Worm (Caenorhabditis elegans) whole organism, midembryonic: ENCODE results near the gene C03B1.3.

Source experiments
- T22C8.4 ChIP-seq: fragments of 200-800 bp; sonication (Bioruptor generic); IDR thresholded peaks from 2 replicates; pipeline ENCODE4 v1.3.6; 2022; ENCODE audit warnings: missing genetic modification characterization, missing compliant biosample characterization
- cog-1 ChIP-seq: sonication (generic microtip); optimal IDR thresholded peaks from 2 replicates; lab custom pipeline; 2016; ENCODE audit warnings: missing genetic modification characterization, missing compliant biosample characterization
- flt-1 ChIP-seq: fragments of 200-800 bp; sonication (Bioruptor generic); IDR thresholded peaks from 2 replicates; pipeline ENCODE4 v1.3.6; 2022; ENCODE audit warnings: missing genetic modification characterization, missing compliant biosample characterization
- klf-2 ChIP-seq: fragments of 200-800 bp; sonication (Bioruptor generic); conservative IDR thresholded peaks from 2 replicates; pipeline ENCODE4 v1.3.6; 2022; ENCODE audit warnings: missing genetic modification reagents, missing genetic modification characterization, missing compliant biosample characterization
- med-1 ChIP-seq: sonication (generic microtip); optimal IDR thresholded peaks from 2 replicates; lab custom pipeline; 2017; ENCODE audit warnings: missing genetic modification characterization, mild to moderate bottlenecking, missing compliant biosample characterization, antibody characterized with exemption, missing genetic modification reagents; ENCODE audit not compliant: insufficient read depth
- ref-1 ChIP-seq: fragments of 200-800 bp; sonication (Bioruptor generic); conservative IDR thresholded peaks from 2 replicates; pipeline ENCODE4 v1.3.6; 2022; ENCODE audit warnings: missing genetic modification reagents, missing genetic modification characterization, missing compliant biosample characterization
- tab-1 ChIP-seq: fragments of 200-800 bp; sonication (Bioruptor generic); IDR thresholded peaks from 2 replicates; pipeline ENCODE4 v1.3.6; 2022; ENCODE audit warnings: missing genetic modification characterization, missing compliant biosample characterization
- ztf-23 ChIP-seq: fragments of 200-800 bp; sonication (Bioruptor generic); IDR thresholded peaks from 2 replicates; pipeline ENCODE4 v1.3.6; 2022; ENCODE audit warnings: missing genetic modification reagents, missing genetic modification characterization, missing compliant biosample characterization
- ztf-29 ChIP-seq: fragments of 200-800 bp; sonication (Bioruptor generic); IDR thresholded peaks from 2 replicates; pipeline ENCODE4 v1.3.6; 2022; ENCODE audit warnings: missing genetic modification reagents, missing genetic modification characterization, missing compliant biosample characterization

The C03B1.3 gene

ce11 chrX:6365715-6366114 is at the start of gene C03B1.3:
TSS of gene C03B1.3 (plus strand) at chrX:6366015.
- TF ChIP-seq tab-1 (no peak), ref-1 (GFP tag; lab: Robert Waterston, UW) (no peak), flt-1 (GFP tag; lab: Robert Waterston, UW) (no peak), cog-1 (tag; lab: Kevin White, UChicago) (no peak), ztf-29 (GFP tag; lab: Robert Waterston, UW) (no peak), klf-2 (GFP tag; lab: Robert Waterston, UW) (no peak), T22C8.4 (GFP tag; lab: Robert Waterston, UW) (no peak), med-1 (no peak), ztf-23 (GFP tag; lab: Robert Waterston, UW) (no peak)

ce11 chrX:6318803-6319202 is 47.0 kb upstream of the C03B1.3 start:
- TF ChIP-seq tab-1 (no peak), ztf-29 (GFP tag; lab: Robert Waterston, UW) (no peak), ztf-23 (GFP tag; lab: Robert Waterston, UW) (no peak), flt-1 (GFP tag; lab: Robert Waterston, UW) (no peak), klf-2 (GFP tag; lab: Robert Waterston, UW) (no peak), ref-1 (GFP tag; lab: Robert Waterston, UW) (no peak), med-1 (no peak), T22C8.4 (GFP tag; lab: Robert Waterston, UW) (no peak), cog-1 (tag; lab: Kevin White, UChicago) (no peak)

DNA sequence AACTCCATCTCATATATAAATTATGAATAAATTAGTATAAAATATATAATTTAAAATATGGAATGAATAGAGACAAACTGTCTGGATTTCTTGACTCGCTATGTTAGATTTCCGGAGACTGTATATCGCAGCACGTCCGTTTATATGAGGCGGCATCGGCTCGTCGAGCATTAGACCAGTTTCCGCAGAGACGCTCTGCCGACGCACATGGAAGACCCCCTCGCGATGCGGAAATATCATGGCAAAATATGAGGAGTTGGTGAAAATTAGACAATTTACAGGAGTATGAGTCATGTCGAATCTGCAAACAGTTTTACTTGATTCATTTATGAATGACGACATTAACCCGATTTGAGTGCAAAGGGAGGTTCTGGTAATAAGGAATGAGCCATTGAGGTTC is 46.3 kb upstream of the C03B1.3 start, which contains the start of gene chtb-3:
chtb-3 (minus strand) TSS at position 101 of the 400 bp plus-strand sequence.
- TF ChIP-seq T22C8.4 (GFP tag; lab: Robert Waterston, UW), result no peak
- no peak for TF ChIP-seq ztf-29 (GFP tag; lab: Robert Waterston, UW)
- TF ChIP-seq klf-2 (GFP tag; lab: Robert Waterston, UW), result no peak
- TF ChIP-seq tab-1, result no peak
- no peak for TF ChIP-seq ztf-23 (GFP tag; lab: Robert Waterston, UW)
- no peak for TF ChIP-seq ref-1 (GFP tag; lab: Robert Waterston, UW)
- TF ChIP-seq med-1, result no peak
- TF ChIP-seq flt-1 (GFP tag; lab: Robert Waterston, UW), result no peak

DNA sequence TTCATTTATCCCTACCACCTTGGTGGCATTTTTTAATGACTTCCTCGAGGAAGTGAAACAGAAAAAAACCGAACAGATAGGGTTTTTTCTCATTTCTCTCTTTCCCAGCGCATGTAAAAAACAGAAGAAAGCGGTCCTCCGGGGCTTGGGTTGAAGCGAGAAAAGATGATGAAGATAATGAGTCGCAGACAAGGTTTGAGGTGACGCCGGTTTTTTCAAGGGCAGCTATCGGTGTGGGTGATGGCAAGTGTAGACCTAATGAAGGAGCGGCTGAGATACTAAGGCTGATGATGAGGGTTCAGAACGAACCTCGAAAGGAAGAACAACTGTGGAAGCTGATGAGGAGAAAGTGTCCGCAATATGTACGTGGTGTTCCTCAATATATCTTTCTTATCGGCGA is 44.9 kb upstream of the C03B1.3 start:
- TF ChIP-seq cog-1 (tag; lab: Kevin White, UChicago) (no peak), ztf-29 (GFP tag; lab: Robert Waterston, UW) (no peak), tab-1 (no peak), med-1 (no peak), flt-1 (GFP tag; lab: Robert Waterston, UW) (no peak), klf-2 (GFP tag; lab: Robert Waterston, UW) (no peak), ref-1 (GFP tag; lab: Robert Waterston, UW) (no peak), T22C8.4 (GFP tag; lab: Robert Waterston, UW) (no peak), ztf-23 (GFP tag; lab: Robert Waterston, UW) (no peak)

- TF ChIP-seq klf-2 (GFP tag; lab: Robert Waterston, UW) (no peak), flt-1 (GFP tag; lab: Robert Waterston, UW) (no peak), ztf-29 (GFP tag; lab: Robert Waterston, UW) (no peak), T22C8.4 (GFP tag; lab: Robert Waterston, UW) (no peak), ztf-23 (GFP tag; lab: Robert Waterston, UW) (no peak), tab-1 (no peak), med-1 (no peak), ref-1 (GFP tag; lab: Robert Waterston, UW) (no peak), cog-1 (tag; lab: Kevin White, UChicago) (no peak)
These were observed 44.4 kb upstream of the C03B1.3 start for ce11 chrX:6321380-6321779.

DNA sequence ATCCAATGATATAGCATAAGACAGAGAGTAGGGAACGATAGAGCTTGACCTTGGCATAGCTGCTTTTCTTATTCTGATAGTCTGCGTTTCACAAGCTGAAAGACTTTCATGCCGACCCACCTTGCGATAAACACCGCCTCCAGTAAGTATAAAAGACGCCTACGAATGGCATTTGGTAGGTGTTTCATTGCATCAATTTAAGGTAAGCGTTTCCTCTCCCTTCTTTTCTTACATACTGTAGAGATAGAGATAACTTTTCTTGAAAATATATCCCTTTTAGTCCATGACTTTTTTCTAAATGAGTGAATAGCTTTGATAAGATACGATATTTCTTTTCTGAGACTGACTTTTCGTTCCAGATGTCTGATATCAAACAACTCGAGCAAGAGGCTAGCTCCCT is 42.7 kb upstream of the C03B1.3 start, which contains the start of gene col-167:
col-167 (plus strand) TSS at position 360 of the 400 bp plus-strand sequence.
- TF ChIP-seq ztf-23 (GFP tag; lab: Robert Waterston, UW) (no peak), flt-1 (GFP tag; lab: Robert Waterston, UW) (no peak), tab-1 (no peak), med-1 (no peak), klf-2 (GFP tag; lab: Robert Waterston, UW) (no peak), ref-1 (GFP tag; lab: Robert Waterston, UW) (no peak), T22C8.4 (GFP tag; lab: Robert Waterston, UW) (no peak), cog-1 (tag; lab: Kevin White, UChicago) (no peak), ztf-29 (GFP tag; lab: Robert Waterston, UW) (no peak)

ce11 chrX:6326088-6326487 is 39.7 kb upstream of the C03B1.3 start, which contains the start of gene col-168:
TSS of gene col-168 (plus strand) at chrX:6326388.
- TF ChIP-seq ref-1 (GFP tag; lab: Robert Waterston, UW) (no peak), ztf-23 (GFP tag; lab: Robert Waterston, UW) (no peak), tab-1 (no peak), med-1 (no peak), cog-1 (tag; lab: Kevin White, UChicago) (no peak), klf-2 (GFP tag; lab: Robert Waterston, UW) (no peak), flt-1 (GFP tag; lab: Robert Waterston, UW) (no peak), T22C8.4 (GFP tag; lab: Robert Waterston, UW) (no peak), ztf-29 (GFP tag; lab: Robert Waterston, UW) (no peak)

- TF ChIP-seq tab-1 (no peak), med-1 (no peak), flt-1 (GFP tag; lab: Robert Waterston, UW) (no peak), ztf-23 (GFP tag; lab: Robert Waterston, UW) (no peak), T22C8.4 (GFP tag; lab: Robert Waterston, UW) (no peak), klf-2 (GFP tag; lab: Robert Waterston, UW) (no peak), ref-1 (GFP tag; lab: Robert Waterston, UW) (no peak), cog-1 (tag; lab: Kevin White, UChicago) (no peak)
These were observed 37.0 kb upstream of the C03B1.3 start, which contains the start of gene col-169 for ce11 chrX:6328860-6329259. TSS of gene col-169 (plus strand) at chrX:6329160.

ce11 chrX:6331409-6331808 is 34.4 kb upstream of the C03B1.3 start, which contains the start of gene col-170:
TSS of gene col-170 (plus strand) at chrX:6331709.
- TF ChIP-seq ztf-23 (GFP tag; lab: Robert Waterston, UW), result no peak
- no peak for TF ChIP-seq tab-1
- TF ChIP-seq cog-1 (tag; lab: Kevin White, UChicago), result no peak
- TF ChIP-seq ref-1 (GFP tag; lab: Robert Waterston, UW), result no peak
- no peak for TF ChIP-seq T22C8.4 (GFP tag; lab: Robert Waterston, UW)
- no peak for TF ChIP-seq med-1
- no peak for TF ChIP-seq klf-2 (GFP tag; lab: Robert Waterston, UW)
- no peak for TF ChIP-seq ztf-29 (GFP tag; lab: Robert Waterston, UW)
- TF ChIP-seq flt-1 (GFP tag; lab: Robert Waterston, UW), result no peak
